Worm (Caenorhabditis elegans): ENCODE results near the gene mrpl-42.
A peak's percentile ranks its signal among the peaks of the same experiment; 100 is the strongest.

The mrpl-42 gene

ce11 chrIV:9048096-9048495, 46.2 kb downstream of the mrpl-42 start:
- TF ChIP-seq tbx-2 (tag; optimal IDR thresholded peaks at IDR 0.05) (peak; percentile 37), F13H6.1 (tag; optimal IDR thresholded peaks at IDR 0.05) (peak; percentile 52), elt-4 (tag; optimal IDR thresholded peaks at IDR 0.05) (peak; percentile 88), madf-2 (tag; optimal IDR thresholded peaks at IDR 0.05) (peak; percentile 57), fkh-6 (tag; optimal IDR thresholded peaks at IDR 0.05) (peak; percentile 26), ceh-34 (tag; optimal IDR thresholded peaks at IDR 0.05) (peak; percentile 5), hlh-8 (tag; optimal IDR thresholded peaks at IDR 0.05) (peak; percentile 30), hlh-6 (tag; optimal IDR thresholded peaks at IDR 0.05) (peak; percentile 2), mec-3 (tag; optimal IDR thresholded peaks at IDR 0.05; ENCODE audit: borderline replicate concordance) (peak; percentile 16), sdc-2 (tag; optimal IDR thresholded peaks at IDR 0.05) (peak; percentile 22)

- TF ChIP-seq K09A11.1 (tag; optimal IDR thresholded peaks at IDR 0.05; ENCODE audit: insufficient read depth) (no peak), ceh-45 (GFP tag; IDR thresholded peaks at IDR 0.05) (no peak), madf-2 (tag; optimal IDR thresholded peaks at IDR 0.05) (no peak), ceh-19 (GFP tag; optimal IDR thresholded peaks at IDR 0.05) (no peak), syd-9 (tag; optimal IDR thresholded peaks at IDR 0.05) (no peak), lin-11 (tag; optimal IDR thresholded peaks at IDR 0.05) (no peak), hlh-15 (tag; optimal IDR thresholded peaks at IDR 0.05) (no peak), Y22D7AL.16 (tag; optimal IDR thresholded peaks at IDR 0.05) (no peak), rnt-1 (tag; optimal IDR thresholded peaks at IDR 0.05) (no peak)
These were observed 49.0 kb downstream of the mrpl-42 start, which contains the start of gene Y73F4A.1 for ce11 chrIV:9045252-9045651. TSS of gene Y73F4A.1 (minus strand) at chrIV:9045352.

Data from whole organism, late embryonic.